Worm (Caenorhabditis elegans) whole organism, L4 larva: ENCODE measurements around the gene C15H9.9.

ENCODE experiments used
- F49E8.2 ChIP-seq: sonication (generic microtip); optimal IDR thresholded peaks from 2 replicates; lab custom pipeline; 2016; ENCODE audit warnings: missing compliant biosample characterization, mild to moderate bottlenecking, missing genetic modification characterization, borderline replicate concordance
- fos-1 ChIP-seq: fragments of 150-350 bp; optimal IDR thresholded peaks from 2 replicates; lab custom pipeline; 2014; ENCODE audit warnings: missing biosample characterization, missing genetic modification characterization
- madf-5 ChIP-seq, 2 experiments: fragments of 200-800 bp; sonication (Bioruptor generic); IDR thresholded peaks; 2 replicates each; pipeline ENCODE4 v1.3.6; 2022; ENCODE audit warnings: missing compliant biosample characterization in 2 of 2, missing genetic modification characterization in 2 of 2
- nhr-237 ChIP-seq: sonication (generic microtip); optimal IDR thresholded peaks from 2 replicates; lab custom pipeline; 2017; ENCODE audit warnings: missing biosample characterization, missing genetic modification characterization
- nhr-48 ChIP-seq: sonication (generic microtip); optimal IDR thresholded peaks from 2 replicates; lab custom pipeline; 2016; ENCODE audit warnings: mild to moderate bottlenecking, missing genetic modification characterization, missing compliant biosample characterization
- nhr-6 ChIP-seq: fragments of 150-350 bp; optimal IDR thresholded peaks from 2 replicates; lab custom pipeline; 2014; ENCODE audit warnings: missing biosample characterization, missing genetic modification characterization
- php-3 ChIP-seq: fragments of 200-800 bp; sonication (Bioruptor generic); IDR thresholded peaks from 2 replicates; pipeline ENCODE4 v1.3.6; 2022; ENCODE audit warnings: missing genetic modification reagents, missing genetic modification characterization, missing compliant biosample characterization
- spr-3 ChIP-seq: fragments of 200-800 bp; sonication (Bioruptor generic); optimal IDR thresholded peaks from 2 replicates; lab custom pipeline; 2018; ENCODE audit warnings: mild to moderate bottlenecking, missing genetic modification characterization, missing compliant biosample characterization
- ztf-11 ChIP-seq: fragments of 150-350 bp; optimal IDR thresholded peaks from 2 replicates; lab custom pipeline; 2014; ENCODE audit warnings: missing biosample characterization, missing genetic modification characterization

ce11 chrX:6169252-6169651 lies 41.2 kb upstream of the C15H9.9 start, which contains the start of gene T25B2.2:
- TF ChIP-seq F49E8.2 (tag; lab: Kevin White, UChicago) (no peak), nhr-48 (tag; lab: Kevin White, UChicago) (no peak), nhr-6 (tag; lab: Kevin White, UChicago) (no peak), nhr-237 (tag; lab: Kevin White, UChicago) (no peak), fos-1 (tag; lab: Kevin White, UChicago) (no peak), php-3 (GFP tag; lab: Robert Waterston, UW) (peak; percentile 93), ztf-11 (tag; lab: Kevin White, UChicago) (no peak), madf-5 (GFP tag; IDR thresholded peaks at IDR 0.05; lab: Robert Waterston, UW) (no peak), spr-3 (GFP tag; lab: Kevin White, UChicago) (no peak)
